Fruit fly (Drosophila melanogaster) whole organism, embryonic: ENCODE measurements around the gene Mrp5.

Source experiments
- C15 ChIP-seq: fragments of 200-800 bp; sonication (Bioruptor generic); IDR thresholded peaks from 3 replicates; pipeline ENCODE4 v1.3.6; 2022; ENCODE audit warnings: missing biosample characterization, missing genetic modification characterization
- CG12219 ChIP-seq: fragments of 200-800 bp; sonication (Bioruptor generic); optimal IDR thresholded peaks from 3 replicates; lab custom pipeline; 2018; ENCODE audit warnings: missing biosample characterization, mild to moderate bottlenecking, missing genetic modification characterization
- CG13123 ChIP-seq: fragments of 200-800 bp; sonication (Bioruptor generic); optimal IDR thresholded peaks from 2 replicates; lab custom pipeline; 2016; ENCODE audit warnings: missing biosample characterization, missing genetic modification characterization
- CG14667 ChIP-seq: fragments of 200-800 bp; sonication (Bioruptor generic); IDR thresholded peaks from 2 replicates; pipeline ENCODE4 v1.3.6; 2022; ENCODE audit warnings: missing biosample characterization, missing genetic modification characterization
- CG15073 ChIP-seq: fragments of 200-800 bp; sonication (Bioruptor generic); optimal IDR thresholded peaks from 2 replicates; lab custom pipeline; 2016; ENCODE audit warnings: missing biosample characterization, missing genetic modification characterization
- CG17568 ChIP-seq: fragments of 200-800 bp; sonication (Bioruptor generic); optimal IDR thresholded peaks from 2 replicates; lab custom pipeline; 2018; ENCODE audit warnings: missing biosample characterization, mild to moderate bottlenecking, missing genetic modification characterization, moderate library complexity
- CG2199 ChIP-seq: fragments of 200-800 bp; sonication (Bioruptor generic); IDR thresholded peaks from 3 replicates; pipeline ENCODE4 v1.3.6; 2022; ENCODE audit warnings: missing biosample characterization, missing genetic modification characterization
- CG2202 ChIP-seq: fragments of 200-800 bp; sonication (Bioruptor generic); optimal IDR thresholded peaks from 2 replicates; lab custom pipeline; 2018; ENCODE audit warnings: missing biosample characterization, mild to moderate bottlenecking, missing genetic modification characterization
- CG32532 ChIP-seq: fragments of 200-800 bp; sonication (Bioruptor generic); IDR thresholded peaks from 2 replicates; pipeline ENCODE4 v1.3.6; 2022; ENCODE audit warnings: missing biosample characterization, missing genetic modification characterization
- CG34224 ChIP-seq: fragments of 200-800 bp; sonication (Bioruptor generic); IDR thresholded peaks from 3 replicates; pipeline ENCODE4 v1.3.6; 2022; ENCODE audit warnings: missing biosample characterization, missing genetic modification characterization; ENCODE audit not compliant: partially characterized antibody
- CG3847 ChIP-seq: fragments of 200-800 bp; sonication (Bioruptor generic); IDR thresholded peaks from 2 replicates; pipeline ENCODE4 v1.3.6; 2022; ENCODE audit warnings: missing biosample characterization, missing genetic modification characterization
- CG3995 ChIP-seq: fragments of 200-800 bp; sonication (Bioruptor generic); optimal IDR thresholded peaks from 3 replicates; lab custom pipeline; 2016; ENCODE audit warnings: missing biosample characterization, missing genetic modification characterization
- CG4730 ChIP-seq: fragments of 200-800 bp; sonication (Bioruptor generic); IDR thresholded peaks from 2 replicates; pipeline ENCODE4 v1.3.6; 2022; ENCODE audit warnings: missing biosample characterization, missing genetic modification characterization
- CG6272 ChIP-seq: fragments of 200-800 bp; sonication (Bioruptor generic); IDR thresholded peaks from 2 replicates; pipeline ENCODE4 v1.3.6; 2022; ENCODE audit warnings: missing biosample characterization, missing genetic modification characterization
- CG6689 ChIP-seq: fragments of 200-800 bp; sonication (Bioruptor generic); IDR thresholded peaks from 2 replicates; pipeline ENCODE4 v1.3.6; 2022; ENCODE audit warnings: missing biosample characterization, missing genetic modification characterization
- CG8478 ChIP-seq: fragments of >200 bp; optimal IDR thresholded peaks from 2 replicates; lab custom pipeline; 2018
- CG9932 ChIP-seq: fragments of 200-800 bp; sonication (Bioruptor generic); IDR thresholded peaks from 2 replicates; pipeline ENCODE4 v1.3.6; 2022; ENCODE audit warnings: missing biosample characterization, missing genetic modification characterization
- D ChIP-seq, 2 experiments: fragments of 200-800 bp in 1 of 2; fragments of >200 bp in 1 of 2; sonication (Bioruptor generic) in 1 of 2; optimal IDR thresholded peaks; 2 replicates in 1 of 2; 3 replicates in 1 of 2; lab custom pipeline; 2017; ENCODE audit warnings: mild to moderate bottlenecking in 1 of 2, missing biosample characterization in 1 of 2, missing genetic modification characterization in 1 of 2, missing genetic modification reagents in 1 of 2
- Dip3 ChIP-seq: fragments of 200-800 bp; sonication (Bioruptor generic); optimal IDR thresholded peaks from 3 replicates; lab custom pipeline; 2016; ENCODE audit warnings: missing biosample characterization, missing genetic modification characterization
- Dll ChIP-seq: fragments of 200-800 bp; sonication (Bioruptor generic); IDR thresholded peaks from 4 replicates; pipeline ENCODE4 v1.3.6; 2022; ENCODE audit warnings: missing biosample characterization, missing genetic modification characterization; ENCODE audit not compliant: partially characterized antibody
- HmgD ChIP-seq: fragments of 200-800 bp; sonication (Bioruptor generic); optimal IDR thresholded peaks from 3 replicates; lab custom pipeline; 2016; ENCODE audit warnings: missing biosample characterization, missing genetic modification characterization
- Hr51 ChIP-seq, 2 experiments: fragments of 200-800 bp; sonication (Bioruptor generic); optimal IDR thresholded peaks; 2 replicates in 1 of 2; 3 replicates in 1 of 2; lab custom pipeline; 2016 to 2018; ENCODE audit warnings: missing biosample characterization in 2 of 2, missing genetic modification characterization in 2 of 2, mild to moderate bottlenecking in 1 of 2, moderate library complexity in 1 of 2
- NfI ChIP-seq: fragments of 200-800 bp; sonication (Bioruptor generic); optimal IDR thresholded peaks from 3 replicates; lab custom pipeline; 2018; ENCODE audit warnings: missing biosample characterization, mild to moderate bottlenecking, missing genetic modification characterization, moderate library complexity
- Pdp1 ChIP-seq, 2 experiments: fragments of 200-800 bp; sonication (Bioruptor generic); optimal IDR thresholded peaks; 3 replicates each; lab custom pipeline; 2016; ENCODE audit warnings: missing biosample characterization in 2 of 2, missing genetic modification characterization in 2 of 2, mild to moderate bottlenecking in 1 of 2, moderate library complexity in 1 of 2
- Ptx1 ChIP-seq: fragments of 200-800 bp; sonication (Bioruptor generic); IDR thresholded peaks from 2 replicates; pipeline ENCODE4 v1.3.6; 2022; ENCODE audit warnings: missing biosample characterization, missing genetic modification characterization
- Scr ChIP-seq: fragments of 200-800 bp; sonication (Bioruptor generic); IDR thresholded peaks from 2 replicates; pipeline ENCODE4 v1.3.6; 2022; ENCODE audit warnings: missing biosample characterization, missing genetic modification characterization; ENCODE audit not compliant: partially characterized antibody
- Sox100B ChIP-seq: fragments of 200-800 bp; sonication (Bioruptor generic); optimal IDR thresholded peaks from 3 replicates; lab custom pipeline; 2018; ENCODE audit warnings: missing biosample characterization, mild to moderate bottlenecking, missing genetic modification characterization
- Sry-δ ChIP-seq: fragments of 200-800 bp; sonication (Bioruptor generic); optimal IDR thresholded peaks from 2 replicates; lab custom pipeline; 2016; ENCODE audit warnings: missing biosample characterization, missing genetic modification characterization
- Taf1 ChIP-seq: fragments of 200-800 bp; sonication (Bioruptor generic); IDR thresholded peaks from 2 replicates; pipeline ENCODE4 v1.3.6; 2022; ENCODE audit warnings: missing biosample characterization, missing genetic modification characterization
- bowl ChIP-seq: fragments of 200-800 bp; sonication (Bioruptor generic); IDR thresholded peaks from 2 replicates; pipeline ENCODE4 v1.3.6; 2022; ENCODE audit warnings: missing biosample characterization, missing genetic modification characterization
- cas ChIP-seq: fragments of 200-800 bp; sonication (Bioruptor generic); IDR thresholded peaks from 2 replicates; pipeline ENCODE4 v1.3.6; 2022; ENCODE audit warnings: missing biosample characterization, missing genetic modification characterization
- en ChIP-seq: fragments of 200-800 bp; sonication (Bioruptor generic); optimal IDR thresholded peaks from 2 replicates; lab custom pipeline; 2016; ENCODE audit warnings: missing biosample characterization, missing genetic modification characterization
- fd3F ChIP-seq: fragments of 200-800 bp; sonication (Bioruptor generic); optimal IDR thresholded peaks from 2 replicates; lab custom pipeline; 2018; ENCODE audit warnings: missing biosample characterization, mild to moderate bottlenecking, missing genetic modification characterization, moderate library complexity
- ftz-f1 ChIP-seq: fragments of 200-800 bp; sonication (Bioruptor generic); optimal IDR thresholded peaks from 2 replicates; lab custom pipeline; 2016; ENCODE audit warnings: missing biosample characterization, missing genetic modification characterization
- ken ChIP-seq: fragments of 200-800 bp; sonication (Bioruptor generic); IDR thresholded peaks from 3 replicates; pipeline ENCODE4 v1.3.6; 2022; ENCODE audit warnings: missing biosample characterization, missing genetic modification characterization
- maf-S ChIP-seq: fragments of 200-800 bp; sonication (Bioruptor generic); optimal IDR thresholded peaks from 2 replicates; lab custom pipeline; 2016; ENCODE audit warnings: missing biosample characterization, missing genetic modification characterization
- mirr ChIP-seq: fragments of 200-800 bp; sonication (Bioruptor generic); optimal IDR thresholded peaks from 3 replicates; lab custom pipeline; 2018; ENCODE audit warnings: missing biosample characterization, mild to moderate bottlenecking, missing genetic modification characterization
- onecut ChIP-seq: fragments of 200-800 bp; sonication (Bioruptor generic); IDR thresholded peaks from 2 replicates; pipeline ENCODE4 v1.3.6; 2022; ENCODE audit warnings: missing biosample characterization, missing genetic modification characterization
- p53 ChIP-seq: fragments of 200-800 bp; sonication (Bioruptor generic); optimal IDR thresholded peaks from 2 replicates; lab custom pipeline; 2016; ENCODE audit warnings: missing biosample characterization, missing genetic modification characterization
- phol ChIP-seq: fragments of 200-800 bp; sonication (Bioruptor generic); optimal IDR thresholded peaks from 3 replicates; lab custom pipeline; 2018; ENCODE audit warnings: missing biosample characterization, mild to moderate bottlenecking, missing genetic modification characterization, moderate library complexity
- repo ChIP-seq: fragments of 200-800 bp; sonication (Bioruptor generic); optimal IDR thresholded peaks from 2 replicates; lab custom pipeline; 2016; ENCODE audit warnings: missing biosample characterization, missing genetic modification characterization
- sd ChIP-seq: fragments of 200-800 bp; sonication (Bioruptor generic); optimal IDR thresholded peaks from 3 replicates; lab custom pipeline; 2018; ENCODE audit warnings: missing biosample characterization, mild to moderate bottlenecking, missing genetic modification characterization, moderate library complexity
- so ChIP-seq: fragments of 200-800 bp; sonication (Bioruptor generic); IDR thresholded peaks from 3 replicates; pipeline ENCODE4 v1.3.6; 2022; ENCODE audit warnings: missing biosample characterization, missing genetic modification characterization
- tap ChIP-seq: fragments of 200-800 bp; optimal IDR thresholded peaks from 3 replicates; lab custom pipeline; 2019; ENCODE audit warnings: missing biosample characterization, mild to moderate bottlenecking, missing genetic modification characterization, moderate library complexity
- tin ChIP-seq: fragments of 200-800 bp; sonication (Bioruptor generic); optimal IDR thresholded peaks from 3 replicates; lab custom pipeline; 2016; ENCODE audit warnings: missing biosample characterization, missing genetic modification characterization
- toy ChIP-seq: fragments of 200-800 bp; sonication (Bioruptor generic); IDR thresholded peaks from 2 replicates; pipeline ENCODE4 v1.3.6; 2022; ENCODE audit warnings: missing biosample characterization, missing genetic modification characterization
- trem ChIP-seq: fragments of 200-800 bp; optimal IDR thresholded peaks from 3 replicates; lab custom pipeline; 2019; ENCODE audit warnings: missing biosample characterization, mild to moderate bottlenecking, missing genetic modification characterization, moderate library complexity
- twi ChIP-seq: fragments of 200-800 bp; optimal IDR thresholded peaks from 2 replicates; lab custom pipeline; 2019; ENCODE audit warnings: missing biosample characterization, mild to moderate bottlenecking, missing genetic modification characterization, moderate library complexity
- tx ChIP-seq: fragments of 200-800 bp; sonication (Bioruptor generic); optimal IDR thresholded peaks from 2 replicates; lab custom pipeline; 2016; ENCODE audit warnings: missing biosample characterization, missing genetic modification characterization
- zf30C ChIP-seq: fragments of 200-800 bp; sonication (Bioruptor generic); optimal IDR thresholded peaks from 3 replicates; lab custom pipeline; 2018; ENCODE audit warnings: missing biosample characterization, mild to moderate bottlenecking, missing genetic modification characterization

The Mrp5 gene

dm6 chr3R:19846870-19847590 lies 28.4 kb downstream of the Mrp5 start, which contains the start of gene MICU3 (continued):
- TF ChIP-seq p53 (GFP tag; lab: Kevin White, UChicago): no peak
- peak; percentile 73 for TF ChIP-seq CG32532 (GFP tag; lab: Robert Waterston, UW)
- TF ChIP-seq twi (tag; lab: Kevin White, UChicago): no peak
- peak; percentile 29; the same call in 1 of the 2 replicates for TF ChIP-seq CG4730
- peak; percentile 31; the same call in 1 of the 2 replicates for TF ChIP-seq Taf1 (GFP tag; lab: Robert Waterston, UW)
- TF ChIP-seq Pdp1 (GFP tag; optimal IDR thresholded peaks at IDR 0.05; lab: Kevin White, UChicago): peak; percentile 56 to 67
- TF ChIP-seq en: no peak
- TF ChIP-seq mirr (GFP tag; lab: Kevin White, UChicago): no peak
- TF ChIP-seq CG2199 (GFP tag; lab: Robert Waterston, UW): no peak
- TF ChIP-seq CG17568: no peak
- TF ChIP-seq zf30C (GFP tag; lab: Kevin White, UChicago): no peak
- TF ChIP-seq CG34224 (GFP tag; lab: Robert Waterston, UW): peak; percentile 61
- peak; percentile 68 for TF ChIP-seq tin (GFP tag; lab: Kevin White, UChicago)
- TF ChIP-seq tap (tag; lab: Kevin White, UChicago): no peak
- no peak for TF ChIP-seq CG14667 (GFP tag; lab: Robert Waterston, UW)
- peak; percentile 66 for TF ChIP-seq CG6689 (GFP tag; lab: Robert Waterston, UW)
- TF ChIP-seq ftz-f1: no peak
- TF ChIP-seq maf-S (GFP tag; lab: Kevin White, UChicago): peak; percentile 57
- TF ChIP-seq C15 (GFP tag; lab: Robert Waterston, UW): no peak
- peak; percentile 47 for TF ChIP-seq CG6272 (GFP tag; lab: Robert Waterston, UW)
- TF ChIP-seq phol (tag; lab: Kevin White, UChicago): peak; percentile 74
- no peak for TF ChIP-seq CG2202 (tag; lab: Kevin White, UChicago)
- peak; percentile 66 for TF ChIP-seq Ptx1 (GFP tag; lab: Robert Waterston, UW)
- TF ChIP-seq HmgD (GFP tag; lab: Kevin White, UChicago): no peak
- TF ChIP-seq Sox100B (GFP tag; lab: Kevin White, UChicago): peak; percentile 51
- TF ChIP-seq CG9932: peak; percentile 86
- TF ChIP-seq repo (GFP tag; lab: Kevin White, UChicago): peak; percentile 9
- 0 out of 2 replicates have a peak, but pooled peaks have one; percentile 18 for TF ChIP-seq bowl
- TF ChIP-seq CG8478 (lab: Kevin White, UChicago): no peak
- no peak for TF ChIP-seq D (optimal IDR thresholded peaks at IDR 0.05; lab: Kevin White, UChicago)
- peak; percentile 13 for TF ChIP-seq D (GFP tag; optimal IDR thresholded peaks at IDR 0.05; lab: Kevin White, UChicago)
- TF ChIP-seq cas (GFP tag; lab: Robert Waterston, UW): no peak
- TF ChIP-seq sd: peak; percentile 46
- peak; percentile 18 for TF ChIP-seq trem (tag; lab: Kevin White, UChicago)
- no peak for TF ChIP-seq CG12219 (GFP tag; lab: Kevin White, UChicago)
- peak; percentile 54 for TF ChIP-seq tx
- no peak; the same call in 2 of the 3 replicates for TF ChIP-seq ken (GFP tag; lab: Robert Waterston, UW)
- TF ChIP-seq Sry-δ (GFP tag; lab: Kevin White, UChicago): peak; percentile 49
- TF ChIP-seq Dll: peak; percentile 89
- TF ChIP-seq Scr (GFP tag; lab: Robert Waterston, UW): peak; percentile 80
- no peak for TF ChIP-seq CG15073 (GFP tag; lab: Kevin White, UChicago)
- peak; percentile 52 for TF ChIP-seq fd3F (GFP tag; lab: Kevin White, UChicago)
- TF ChIP-seq toy (GFP tag; lab: Robert Waterston, UW): no peak
- no peak for TF ChIP-seq so (GFP tag; lab: Robert Waterston, UW)
- peak in 1 of 2 experiments; percentile 77 for TF ChIP-seq Hr51 (GFP tag; optimal IDR thresholded peaks at IDR 0.05; lab: Kevin White, UChicago)
- peak; percentile 87 for TF ChIP-seq CG3995 (GFP tag; lab: Kevin White, UChicago)
- no peak for TF ChIP-seq onecut (GFP tag; lab: Robert Waterston, UW)
- TF ChIP-seq Dip3 (GFP tag; lab: Kevin White, UChicago): peak; percentile 41
- TF ChIP-seq CG13123 (GFP tag; lab: Kevin White, UChicago): peak; percentile 9
- peak; percentile 61 for TF ChIP-seq NfI
- peak; percentile 71 for TF ChIP-seq CG3847 (GFP tag; lab: Robert Waterston, UW)
